Worm (Caenorhabditis elegans) whole organism, young adult: Measurements from ENCODE around the gene lron-14.
A peak's percentile ranks its signal among the peaks of the same experiment; 100 is the strongest.

Experiments used
- B0336.3 ChIP-seq: fragments of 200-800 bp; sonication (Bioruptor generic); IDR thresholded peaks from 2 replicates; pipeline ENCODE4 v1.3.6; 2022; ENCODE audit warnings: missing genetic modification characterization, missing compliant biosample characterization
- D2030.7 ChIP-seq: fragments of 200-800 bp; sonication (Bioruptor generic); IDR thresholded peaks from 2 replicates; pipeline ENCODE4 v1.3.6; 2022; ENCODE audit warnings: missing genetic modification reagents, missing genetic modification characterization, missing compliant biosample characterization
- F23B12.7 ChIP-seq: sonication (generic microtip); optimal IDR thresholded peaks from 2 replicates; lab custom pipeline; 2017; ENCODE audit warnings: missing genetic modification characterization, mild to moderate bottlenecking, missing compliant biosample characterization, antibody characterized with exemption, moderate library complexity; ENCODE audit not compliant: insufficient read depth
- F55B11.4 ChIP-seq: sonication (generic microtip); optimal IDR thresholded peaks from 2 replicates; lab custom pipeline; 2016; ENCODE audit warnings: missing compliant biosample characterization, missing genetic modification characterization, borderline replicate concordance; ENCODE audit not compliant: insufficient read depth
- ama-1 ChIP-seq, 3 experiments: fragments of 150-350 bp in 1 of 3; sonication (generic microtip) in 2 of 3; optimal IDR thresholded peaks; 2 replicates each; lab custom pipeline; 2014 to 2018; ENCODE audit warnings: missing biosample characterization in 2 of 3, missing genetic modification characterization in 2 of 3, missing genetic modification reagents in 2 of 3
- atf-7 ChIP-seq: sonication (generic microtip); optimal IDR thresholded peaks from 2 replicates; lab custom pipeline; 2017; ENCODE audit warnings: mild to moderate bottlenecking, missing genetic modification characterization, missing compliant biosample characterization
- attf-3 ChIP-seq: fragments of 200-800 bp; sonication (Bioruptor generic); conservative IDR thresholded peaks from 2 replicates; pipeline ENCODE4 v1.3.6; 2022; ENCODE audit warnings: missing genetic modification reagents, missing genetic modification characterization, missing compliant biosample characterization
- bed-1 ChIP-seq: fragments of 200-800 bp; sonication (Bioruptor generic); IDR thresholded peaks from 2 replicates; pipeline ENCODE4 v1.3.6; 2022; ENCODE audit warnings: missing genetic modification reagents, missing genetic modification characterization, missing compliant biosample characterization
- ccch-3 ChIP-seq: fragments of 200-800 bp; sonication (Bioruptor generic); optimal IDR thresholded peaks from 2 replicates; lab custom pipeline; 2018; ENCODE audit warnings: mild to moderate bottlenecking, missing genetic modification characterization, missing compliant biosample characterization
- cebp-2 ChIP-seq: fragments of 200-800 bp; sonication (Bioruptor generic); IDR thresholded peaks from 2 replicates; pipeline ENCODE4 v1.3.6; 2022; ENCODE audit warnings: missing genetic modification characterization, missing compliant biosample characterization
- ceh-27 ChIP-seq: fragments of 200-800 bp; sonication (Bioruptor generic); optimal IDR thresholded peaks from 2 replicates; lab custom pipeline; 2018; ENCODE audit warnings: mild to moderate bottlenecking, missing genetic modification characterization, moderate library complexity, missing compliant biosample characterization
- dpl-1 ChIP-seq: fragments of 150-350 bp; optimal IDR thresholded peaks from 2 replicates; lab custom pipeline; 2014; ENCODE audit warnings: missing biosample characterization, missing genetic modification reagents, missing genetic modification characterization
- efl-1 ChIP-seq: fragments of 150-350 bp; optimal IDR thresholded peaks from 2 replicates; lab custom pipeline; 2014; ENCODE audit warnings: missing biosample characterization, missing genetic modification reagents, missing genetic modification characterization
- egl-18 ChIP-seq: fragments of 200-800 bp; sonication (Bioruptor generic); IDR thresholded peaks from 2 replicates; pipeline ENCODE4 v1.3.6; 2022; ENCODE audit warnings: missing genetic modification reagents, missing genetic modification characterization, missing compliant biosample characterization
- ets-4 ChIP-seq: fragments of 200-800 bp; sonication (Bioruptor generic); optimal IDR thresholded peaks from 2 replicates; lab custom pipeline; 2018; ENCODE audit warnings: mild to moderate bottlenecking, missing genetic modification characterization, missing compliant biosample characterization
- hmg-1.2 ChIP-seq: fragments of 200-800 bp; sonication (Bioruptor generic); IDR thresholded peaks from 2 replicates; pipeline ENCODE4 v1.3.6; 2022; ENCODE audit warnings: missing genetic modification reagents, missing genetic modification characterization, missing compliant biosample characterization
- lin-35 ChIP-seq, 3 experiments: fragments of 150-350 bp in 2 of 3; sonication (generic microtip) in 1 of 3; optimal IDR thresholded peaks; 2 replicates each; lab custom pipeline; 2014 to 2018; ENCODE audit warnings: missing biosample characterization in 3 of 3, missing genetic modification characterization in 3 of 3, missing genetic modification reagents in 3 of 3
- lin-54 ChIP-seq: fragments of 200-800 bp; sonication (Bioruptor generic); optimal IDR thresholded peaks from 2 replicates; lab custom pipeline; 2018; ENCODE audit warnings: mild to moderate bottlenecking, missing genetic modification characterization, missing compliant biosample characterization
- madf-10 ChIP-seq: sonication (generic microtip); optimal IDR thresholded peaks from 2 replicates; lab custom pipeline; 2016; ENCODE audit warnings: mild to moderate bottlenecking, missing genetic modification characterization, missing compliant biosample characterization
- nfya-2 ChIP-seq: fragments of 200-800 bp; sonication (Bioruptor generic); IDR thresholded peaks from 2 replicates; pipeline ENCODE4 v1.3.6; 2022; ENCODE audit warnings: missing genetic modification reagents, missing genetic modification characterization, missing compliant biosample characterization
- nfyb-1 ChIP-seq: fragments of 200-800 bp; sonication (Bioruptor generic); IDR thresholded peaks from 2 replicates; pipeline ENCODE4 v1.3.6; 2022; ENCODE audit warnings: missing genetic modification reagents, missing genetic modification characterization, missing compliant biosample characterization
- nhr-90 ChIP-seq: sonication (generic microtip); optimal IDR thresholded peaks from 2 replicates; lab custom pipeline; 2016; ENCODE audit warnings: missing genotype, mild to moderate bottlenecking, missing genetic modification characterization, missing compliant biosample characterization
- snpc-1.3 ChIP-seq: sonication (generic microtip); optimal IDR thresholded peaks from 2 replicates; lab custom pipeline; 2017; ENCODE audit warnings: missing genetic modification characterization, mild to moderate bottlenecking, missing compliant biosample characterization, antibody characterized with exemption, moderate library complexity, missing genotype, missing genetic modification reagents; ENCODE audit not compliant: insufficient read depth
- snpc-4 ChIP-seq, 5 experiments: fragments of 150-350 bp in 1 of 5; sonication (generic microtip) in 4 of 5; optimal IDR thresholded peaks; 2 replicates each; lab custom pipeline; 2014 to 2018; ENCODE audit warnings: missing genetic modification characterization in 5 of 5, missing biosample characterization in 3 of 5, antibody characterized with exemption in 2 of 5, mild to moderate bottlenecking in 2 of 5, missing compliant biosample characterization in 2 of 5, missing genotype in 2 of 5, moderate library complexity in 2 of 5, missing genetic modification reagents in 1 of 5
- tlf-1 ChIP-seq: fragments of 200-800 bp; sonication (Bioruptor generic); optimal IDR thresholded peaks from 2 replicates; lab custom pipeline; 2018; ENCODE audit warnings: mild to moderate bottlenecking, missing genetic modification characterization, missing compliant biosample characterization
- unc-62 ChIP-seq: fragments of 150-350 bp; optimal IDR thresholded peaks from 2 replicates; lab custom pipeline; 2014; ENCODE audit warnings: missing biosample characterization, missing genetic modification reagents, missing genetic modification characterization
- xnd-1 ChIP-seq: sonication (generic microtip); optimal IDR thresholded peaks from 2 replicates; lab custom pipeline; 2016; ENCODE audit warnings: missing genotype, missing genetic modification reagents, missing genetic modification characterization, missing compliant biosample characterization
- ztf-25 ChIP-seq: fragments of 200-800 bp; sonication (Bioruptor generic); IDR thresholded peaks from 2 replicates; pipeline ENCODE4 v1.3.6; 2022; ENCODE audit warnings: missing genetic modification reagents, missing genetic modification characterization, missing compliant biosample characterization
- ztf-26 ChIP-seq: sonication (generic microtip); optimal IDR thresholded peaks from 2 replicates; lab custom pipeline; 2017; ENCODE audit warnings: missing genetic modification characterization, missing compliant biosample characterization
- ztf-28 ChIP-seq: fragments of 200-800 bp; sonication (Bioruptor generic); IDR thresholded peaks from 2 replicates; pipeline ENCODE4 v1.3.6; 2022; ENCODE audit warnings: missing genetic modification reagents, missing genetic modification characterization, missing compliant biosample characterization
- ztf-6 ChIP-seq: fragments of 200-800 bp; sonication (Bioruptor generic); IDR thresholded peaks from 2 replicates; pipeline ENCODE4 v1.3.6; 2022; ENCODE audit warnings: missing genetic modification reagents, missing genetic modification characterization, missing compliant biosample characterization

lron-14 gene

DNA sequence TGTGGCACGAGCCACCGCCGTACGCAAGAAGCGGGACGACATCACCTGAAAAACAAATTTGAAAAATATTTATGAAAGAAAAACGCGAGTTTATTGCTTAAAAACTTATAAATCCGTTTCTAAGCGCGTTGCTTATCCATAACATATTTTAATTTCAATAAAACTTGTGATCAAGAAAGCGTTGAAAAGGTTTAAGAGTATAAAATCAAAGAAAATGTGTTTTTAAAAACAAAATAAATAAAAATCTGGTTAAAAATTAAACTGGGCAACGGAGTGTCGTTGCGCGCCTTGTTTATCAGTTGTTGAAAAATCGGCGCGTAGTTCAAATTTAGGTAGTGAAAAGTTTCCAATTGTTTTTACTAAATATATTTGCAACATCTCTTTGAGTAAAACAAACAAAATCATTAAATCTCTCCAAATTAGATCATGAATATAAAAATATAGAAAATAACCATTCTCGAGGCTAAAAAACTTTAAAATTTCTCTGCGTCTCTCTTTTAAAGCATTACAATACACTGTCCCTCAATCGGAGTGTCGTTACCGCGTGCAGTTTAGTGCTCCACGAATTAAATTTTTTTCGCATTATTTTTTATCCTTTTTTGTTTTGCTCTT lies 41.5 kb downstream of the lron-14 start, which contains the start of gene ndua-5:
Gene ndua-5, minus strand, starts transcription at position 51 of the 612 bp plus-strand sequence.
- TF ChIP-seq ceh-27 (GFP tag; lab: Kevin White, UChicago) (no peak), hmg-1.2 (GFP tag; lab: Robert Waterston, UW) (peak; percentile 81), ccch-3 (no peak), efl-1 (GFP tag; lab: Kevin White, UChicago) (peak; percentile 56), lin-35 (GFP tag; optimal IDR thresholded peaks at IDR 0.05; lab: Kevin White, UChicago) (peak in 1 of 3 experiments; percentile 61), lin-54 (GFP tag; lab: Kevin White, UChicago) (peak; percentile 80), attf-3 (GFP tag; lab: Robert Waterston, UW) (peak; percentile 93), nfyb-1 (GFP tag; lab: Robert Waterston, UW) (no peak), snpc-4 (GFP tag; optimal IDR thresholded peaks at IDR 0.05; lab: Kevin White, UChicago) (no peak), snpc-4 (tag; optimal IDR thresholded peaks at IDR 0.05; lab: Kevin White, UChicago) (peak in 2 of 4 experiments; percentile 10 to 62), dpl-1 (GFP tag; lab: Kevin White, UChicago) (peak; percentile 53)
- TF ChIP-seq, all 124 proteins: peak for 7

DNA sequence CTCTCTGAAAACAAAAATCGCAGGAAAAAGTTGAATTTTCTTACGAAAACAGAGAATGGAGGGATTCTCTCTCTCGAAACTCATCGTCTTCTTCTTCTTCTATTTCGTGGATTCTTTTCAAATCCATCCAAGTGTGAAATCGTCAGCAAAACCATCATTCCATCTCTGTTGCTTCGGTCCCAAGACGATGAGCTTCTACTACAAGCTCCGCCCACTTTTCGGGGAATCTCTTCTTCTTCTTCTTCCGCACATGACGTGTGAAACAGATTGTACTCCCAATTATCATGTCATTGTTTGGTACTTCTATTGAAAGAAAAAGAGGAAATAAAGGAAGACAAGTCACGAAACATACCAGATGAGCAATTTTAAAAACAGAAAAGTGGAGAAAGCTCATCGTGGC lies 43.3 kb downstream of the lron-14 start:
- TF ChIP-seq lin-54 (GFP tag; lab: Kevin White, UChicago) (no peak), F23B12.7 (tag; lab: Kevin White, UChicago) (no peak), unc-62 (GFP tag; lab: Kevin White, UChicago) (no peak), ets-4 (no peak), B0336.3 (GFP tag; lab: Robert Waterston, UW) (no peak), xnd-1 (no peak), ztf-28 (GFP tag; lab: Robert Waterston, UW) (no peak), madf-10 (tag; lab: Kevin White, UChicago) (no peak), nfya-2 (GFP tag; lab: Robert Waterston, UW) (no peak), D2030.7 (GFP tag; lab: Robert Waterston, UW) (no peak), tlf-1 (GFP tag; lab: Kevin White, UChicago) (no peak)

- TF ChIP-seq ztf-25 (GFP tag; lab: Robert Waterston, UW) (no peak), hmg-1.2 (GFP tag; lab: Robert Waterston, UW) (no peak), F55B11.4 (no peak), ztf-6 (GFP tag; lab: Robert Waterston, UW) (no peak), atf-7 (tag; lab: Kevin White, UChicago) (no peak), bed-1 (GFP tag; lab: Robert Waterston, UW) (no peak), B0336.3 (GFP tag; lab: Robert Waterston, UW) (no peak), ama-1 (optimal IDR thresholded peaks at IDR 0.05; lab: Kevin White, UChicago) (no peak), ama-1 (GFP tag; optimal IDR thresholded peaks at IDR 0.05; lab: Kevin White, UChicago) (no peak), attf-3 (GFP tag; lab: Robert Waterston, UW) (no peak), cebp-2 (GFP tag; lab: Robert Waterston, UW) (no peak), snpc-1.3 (tag; lab: Kevin White, UChicago) (no peak)
Observed at ce11 chrIV:9520629-9521028, 45.8 kb downstream of the lron-14 start.

- no peak for TF ChIP-seq egl-18 (GFP tag; lab: Robert Waterston, UW)
- no peak for TF ChIP-seq nhr-90
- no peak for TF ChIP-seq F55B11.4
- TF ChIP-seq ztf-26 (tag; lab: Kevin White, UChicago) = peak; percentile 40
Observed at ce11 chrIV:9518608-9519007, 47.8 kb downstream of the lron-14 start, which contains the start of gene nlp-35. TSS of gene nlp-35 (minus strand) at chrIV:9518926.
